Worm (Caenorhabditis elegans) whole organism, L1 larva: ENCODE results near the gene C16D9.8.

ENCODE experiments used
- C04F5.9 ChIP-seq: sonication (generic microtip); optimal IDR thresholded peaks from 2 replicates; lab custom pipeline; 2016; ENCODE audit warnings: missing genetic modification characterization, missing compliant biosample characterization
- C16A3.4 ChIP-seq: fragments of 150-350 bp; optimal IDR thresholded peaks from 2 replicates; lab custom pipeline; 2014; ENCODE audit warnings: missing biosample characterization, missing genetic modification characterization
- F16B12.6 ChIP-seq: fragments of 150-350 bp; optimal IDR thresholded peaks from 2 replicates; lab custom pipeline; 2014; ENCODE audit warnings: missing biosample characterization, missing genetic modification characterization
- Y116A8C.19 ChIP-seq: sonication (generic microtip); optimal IDR thresholded peaks from 2 replicates; lab custom pipeline; 2016; ENCODE audit warnings: missing compliant biosample characterization, missing genetic modification characterization, borderline replicate concordance
- aha-1 ChIP-seq: fragments of 150-350 bp; optimal IDR thresholded peaks from 2 replicates; lab custom pipeline; 2014; ENCODE audit warnings: missing biosample characterization, missing genetic modification characterization
- alr-1 ChIP-seq: fragments of 200-800 bp; sonication (Bioruptor generic); optimal IDR thresholded peaks from 2 replicates; lab custom pipeline; 2018; ENCODE audit warnings: borderline replicate concordance, mild to moderate bottlenecking, missing genetic modification characterization, missing compliant biosample characterization
- aly-2 ChIP-seq: fragments of 150-350 bp; optimal IDR thresholded peaks from 2 replicates; lab custom pipeline; 2014; ENCODE audit warnings: missing biosample characterization, missing genetic modification characterization
- ama-1 ChIP-seq: fragments of 150-350 bp; optimal IDR thresholded peaks from 2 replicates; lab custom pipeline; 2014
- blmp-1 ChIP-seq: fragments of 150-350 bp; optimal IDR thresholded peaks from 2 replicates; lab custom pipeline; 2014; ENCODE audit warnings: missing biosample characterization, missing genetic modification characterization
- ceh-82 ChIP-seq, 3 experiments: fragments of 150-350 bp in 1 of 3; sonication (generic microtip) in 2 of 3; optimal IDR thresholded peaks; 2 replicates each; lab custom pipeline; 2014 to 2017; ENCODE audit warnings: missing biosample characterization in 3 of 3, missing genetic modification characterization in 3 of 3
- ceh-88 ChIP-seq: fragments of 200-800 bp; sonication (Bioruptor generic); IDR thresholded peaks from 2 replicates; pipeline ENCODE4 v1.3.6; 2022; ENCODE audit warnings: missing genetic modification characterization, missing compliant biosample characterization
- ceh-90 ChIP-seq: sonication (generic microtip); optimal IDR thresholded peaks from 2 replicates; lab custom pipeline; 2016; ENCODE audit warnings: missing genetic modification characterization, missing compliant biosample characterization
- ces-1 ChIP-seq: fragments of 150-350 bp; optimal IDR thresholded peaks from 2 replicates; lab custom pipeline; 2014; ENCODE audit warnings: missing biosample characterization, missing genetic modification reagents, missing genetic modification characterization
- dpl-1 ChIP-seq, 3 experiments: fragments of 150-350 bp in 2 of 3; sonication (generic microtip) in 1 of 3; optimal IDR thresholded peaks; 2 replicates each; lab custom pipeline; 2014 to 2017; ENCODE audit warnings: missing biosample characterization in 3 of 3, missing genetic modification characterization in 3 of 3, missing genetic modification reagents in 3 of 3
- efl-1 ChIP-seq, 4 experiments: fragments of 150-350 bp; optimal IDR thresholded peaks in 3 of 4; peaks in 1 of 4; 1 replicate in 1 of 4; 2 replicates in 3 of 4; lab custom pipeline; 2014; ENCODE audit warnings: missing biosample characterization in 2 of 4, missing genetic modification characterization in 2 of 4, missing genetic modification reagents in 2 of 4
- efl-3 ChIP-seq: fragments of 200-800 bp; sonication (Bioruptor generic); optimal IDR thresholded peaks from 2 replicates; lab custom pipeline; 2018; ENCODE audit warnings: mild to moderate bottlenecking, missing genetic modification characterization, missing compliant biosample characterization
- egl-27 ChIP-seq, 2 experiments: fragments of 150-350 bp in 1 of 2; sonication (generic microtip); optimal IDR thresholded peaks; 3 replicates each; lab custom pipeline; 2017 to 2018; ENCODE audit warnings: missing biosample characterization in 2 of 2, missing genetic modification characterization in 2 of 2, missing genetic modification reagents in 2 of 2
- elt-2 ChIP-seq: sonication (generic microtip); optimal IDR thresholded peaks from 2 replicates; lab custom pipeline; 2016; ENCODE audit warnings: missing genetic modification characterization, mild to moderate bottlenecking, inconsistent platforms, missing compliant biosample characterization, missing genetic modification reagents
- ets-5 ChIP-seq: fragments of 200-800 bp; sonication (Bioruptor generic); IDR thresholded peaks from 2 replicates; pipeline ENCODE4 v1.3.6; 2022; ENCODE audit warnings: missing genetic modification characterization, missing compliant biosample characterization
- fkh-4 ChIP-seq: sonication (generic microtip); optimal IDR thresholded peaks from 2 replicates; lab custom pipeline; 2016; ENCODE audit warnings: missing compliant biosample characterization, missing genetic modification characterization, borderline replicate concordance
- fkh-8 ChIP-seq: sonication (generic microtip); optimal IDR thresholded peaks from 2 replicates; lab custom pipeline; 2016; ENCODE audit warnings: mild to moderate bottlenecking, missing genetic modification characterization, missing compliant biosample characterization
- grh-1 ChIP-seq: fragments of 200-800 bp; sonication (Bioruptor generic); IDR thresholded peaks from 2 replicates; pipeline ENCODE4 v1.3.6; 2022; ENCODE audit warnings: missing genetic modification reagents, missing genetic modification characterization, missing compliant biosample characterization
- hpl-2 ChIP-seq: fragments of 150-350 bp; optimal IDR thresholded peaks from 2 replicates; lab custom pipeline; 2014; ENCODE audit warnings: missing biosample characterization, missing genetic modification reagents, missing genetic modification characterization
- irx-1 ChIP-seq: sonication (generic microtip); optimal IDR thresholded peaks from 2 replicates; lab custom pipeline; 2016; ENCODE audit warnings: missing genetic modification characterization, missing compliant biosample characterization
- lin-13 ChIP-seq: fragments of 150-350 bp; optimal IDR thresholded peaks from 2 replicates; lab custom pipeline; 2014; ENCODE audit warnings: missing biosample characterization, missing genetic modification reagents, missing genetic modification characterization
- lin-14 ChIP-seq: fragments of 200-800 bp; sonication (Bioruptor generic); optimal IDR thresholded peaks from 2 replicates; lab custom pipeline; 2018; ENCODE audit warnings: mild to moderate bottlenecking, missing genetic modification characterization, moderate library complexity, missing compliant biosample characterization
- lin-39 ChIP-seq: fragments of 150-350 bp; optimal IDR thresholded peaks from 2 replicates; lab custom pipeline; 2014; ENCODE audit warnings: missing biosample characterization, missing genetic modification reagents, missing genetic modification characterization
- lsy-2 ChIP-seq, 2 experiments: fragments of 150-350 bp; optimal IDR thresholded peaks; 2 replicates each; lab custom pipeline; 2014; ENCODE audit warnings: missing biosample characterization in 2 of 2, missing genetic modification characterization in 2 of 2
- mab-9 ChIP-seq: fragments of 200-800 bp; sonication (Bioruptor generic); IDR thresholded peaks from 2 replicates; pipeline ENCODE4 v1.3.6; 2022; ENCODE audit warnings: missing genetic modification reagents, missing genetic modification characterization, missing compliant biosample characterization
- mdl-1 ChIP-seq, 2 experiments: fragments of 150-350 bp; optimal IDR thresholded peaks; 2 replicates each; lab custom pipeline; 2014 to 2017; ENCODE audit warnings: missing biosample characterization in 2 of 2, missing genetic modification characterization in 2 of 2, inconsistent platforms in 1 of 2
- nhr-11 ChIP-seq: fragments of 150-350 bp; optimal IDR thresholded peaks from 2 replicates; lab custom pipeline; 2014; ENCODE audit warnings: missing biosample characterization, missing genetic modification characterization
- nhr-237 ChIP-seq: fragments of 150-350 bp; optimal IDR thresholded peaks from 2 replicates; lab custom pipeline; 2014; ENCODE audit warnings: missing biosample characterization, missing genetic modification characterization
- nhr-28 ChIP-seq: fragments of 150-350 bp; optimal IDR thresholded peaks from 2 replicates; lab custom pipeline; 2014; ENCODE audit warnings: missing biosample characterization, missing genetic modification characterization
- nhr-71 ChIP-seq: sonication (generic microtip); optimal IDR thresholded peaks from 2 replicates; lab custom pipeline; 2016; ENCODE audit warnings: mild to moderate bottlenecking, missing genetic modification characterization, moderate library complexity, missing compliant biosample characterization
- nhr-76 ChIP-seq: sonication (generic microtip); optimal IDR thresholded peaks from 2 replicates; lab custom pipeline; 2017; ENCODE audit warnings: missing biosample characterization, missing genetic modification characterization
- nhr-84 ChIP-seq: sonication (generic microtip); optimal IDR thresholded peaks from 2 replicates; lab custom pipeline; 2017; ENCODE audit warnings: missing biosample characterization, missing genetic modification characterization
- nhr-85 ChIP-seq: sonication (generic microtip); peaks from one replicate; lab custom pipeline; 2016; ENCODE audit warnings: missing genetic modification characterization, inconsistent platforms, missing compliant biosample characterization
- nhr-90 ChIP-seq: sonication (generic microtip); optimal IDR thresholded peaks from 2 replicates; lab custom pipeline; 2016; ENCODE audit warnings: mild to moderate bottlenecking, missing genetic modification characterization, missing compliant biosample characterization; ENCODE audit not compliant: poor library complexity
- rnt-1 ChIP-seq: sonication (generic microtip); optimal IDR thresholded peaks from 2 replicates; lab custom pipeline; 2016; ENCODE audit warnings: mild to moderate bottlenecking, missing genetic modification characterization, moderate library complexity, missing compliant biosample characterization
- snpc-4 ChIP-seq: fragments of 150-350 bp; optimal IDR thresholded peaks from 2 replicates; lab custom pipeline; 2014; ENCODE audit warnings: missing biosample characterization, missing genetic modification characterization
- snu-23 ChIP-seq: sonication (generic microtip); optimal IDR thresholded peaks from 2 replicates; lab custom pipeline; 2016; ENCODE audit warnings: missing genetic modification characterization, missing compliant biosample characterization
- sptf-1 ChIP-seq: fragments of 150-350 bp; optimal IDR thresholded peaks from 2 replicates; lab custom pipeline; 2014; ENCODE audit warnings: missing biosample characterization, missing genetic modification characterization
- sup-37 ChIP-seq: fragments of 200-800 bp; sonication (Bioruptor generic); optimal IDR thresholded peaks from 2 replicates; lab custom pipeline; 2018; ENCODE audit warnings: mild to moderate bottlenecking, missing genetic modification characterization, missing compliant biosample characterization
- tbx-2 ChIP-seq: sonication (generic microtip); optimal IDR thresholded peaks from 2 replicates; lab custom pipeline; 2016; ENCODE audit warnings: missing genetic modification characterization, missing compliant biosample characterization
- tlp-1 ChIP-seq: fragments of 150-350 bp; optimal IDR thresholded peaks from 2 replicates; lab custom pipeline; 2014; ENCODE audit warnings: missing biosample characterization, missing genetic modification characterization
- unc-30 ChIP-seq: sonication (generic microtip); optimal IDR thresholded peaks from 2 replicates; lab custom pipeline; 2017; ENCODE audit warnings: missing biosample characterization, missing genetic modification characterization
- unc-62 ChIP-seq: fragments of 150-350 bp; optimal IDR thresholded peaks from 2 replicates; lab custom pipeline; 2014; ENCODE audit warnings: missing biosample characterization, missing genetic modification reagents, missing genetic modification characterization
- unc-86 ChIP-seq: sonication (generic microtip); optimal IDR thresholded peaks from 2 replicates; lab custom pipeline; 2016; ENCODE audit warnings: missing genetic modification characterization, missing compliant biosample characterization
- zag-1 ChIP-seq: fragments of 150-350 bp; optimal IDR thresholded peaks from 2 replicates; lab custom pipeline; 2014; ENCODE audit warnings: missing biosample characterization, missing genetic modification characterization
- zip-4 ChIP-seq: fragments of 200-800 bp; sonication (Bioruptor generic); optimal IDR thresholded peaks from 2 replicates; lab custom pipeline; 2018; ENCODE audit warnings: mild to moderate bottlenecking, missing genetic modification characterization, moderate library complexity, missing compliant biosample characterization
- ztf-11 ChIP-seq, 2 experiments: sonication (generic microtip); optimal IDR thresholded peaks; 2 replicates each; lab custom pipeline; 2016 to 2017; ENCODE audit warnings: missing genetic modification characterization in 2 of 2, missing biosample characterization in 1 of 2, missing compliant biosample characterization in 1 of 2

The C16D9.8 gene

DNA sequence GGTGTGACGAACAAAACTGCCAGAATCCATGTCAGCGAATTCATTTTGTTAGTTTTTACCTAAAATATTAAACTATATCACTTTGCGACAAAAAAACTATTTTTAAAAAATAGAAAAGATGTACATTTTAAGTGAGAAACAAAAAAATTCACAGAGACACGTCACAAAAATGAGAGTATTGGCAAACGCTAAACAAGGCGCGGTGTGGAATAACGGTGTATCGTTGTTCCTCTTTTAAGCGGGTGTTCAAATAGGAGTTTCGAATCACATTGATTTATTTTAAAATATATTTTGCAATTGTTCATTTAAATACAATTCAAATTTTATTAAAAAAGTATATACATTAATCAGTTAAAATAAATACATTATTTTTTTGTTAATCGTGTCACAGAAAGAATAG is 39.2 kb upstream of the C16D9.8 start, which contains the start of gene sel-9 (continued):
- no peak for TF ChIP-seq sup-37 (GFP tag; lab: Kevin White, UChicago)
- TF ChIP-seq alr-1 (tag; lab: Kevin White, UChicago) = no peak
- peak in 1 of 2 experiments; percentile 42 for TF ChIP-seq mdl-1 (tag; optimal IDR thresholded peaks at IDR 0.05; lab: Kevin White, UChicago)
- TF ChIP-seq tlp-1 = no peak
- peak; percentile 43 for TF ChIP-seq rnt-1
- no peak for TF ChIP-seq ztf-11 (tag; optimal IDR thresholded peaks at IDR 0.05; lab: Kevin White, UChicago)
- no peak for TF ChIP-seq nhr-28 (tag; lab: Kevin White, UChicago)
- TF ChIP-seq C16A3.4 (tag; lab: Kevin White, UChicago) = peak; percentile 76
- TF ChIP-seq nhr-11 (tag; lab: Kevin White, UChicago) = no peak
- TF ChIP-seq nhr-76 (tag; lab: Kevin White, UChicago) = no peak
- peak; percentile 30 for TF ChIP-seq lin-39 (tag; lab: Kevin White, UChicago)
- TF ChIP-seq C04F5.9 = no peak
- TF ChIP-seq snpc-4 (tag; lab: Kevin White, UChicago) = peak; percentile 60
- no peak for TF ChIP-seq Y116A8C.19
- TF ChIP-seq ama-1 (lab: Kevin White, UChicago) = peak; percentile 14
- TF ChIP-seq snu-23 (GFP tag; lab: Kevin White, UChicago) = peak; percentile 60
- peak; percentile 34 for TF ChIP-seq nhr-90 (tag; lab: Kevin White, UChicago)
- no peak for TF ChIP-seq zip-4
- no peak for TF ChIP-seq aly-2
- TF ChIP-seq blmp-1 (tag; lab: Kevin White, UChicago) = peak; percentile 64
- TF ChIP-seq ceh-90 (tag; lab: Kevin White, UChicago) = no peak
- TF ChIP-seq tbx-2 = peak; percentile 48
- TF ChIP-seq mab-9 = no peak
- no peak for TF ChIP-seq ets-5 (GFP tag; lab: Robert Waterston, UW)
- no peak for TF ChIP-seq fkh-4 (tag; lab: Kevin White, UChicago)
- TF ChIP-seq ceh-82 (tag; optimal IDR thresholded peaks at IDR 0.05; lab: Kevin White, UChicago) = peak; percentile 19 to 38 (median 26)
- TF ChIP-seq aha-1 (tag; lab: Kevin White, UChicago) = no peak
- no peak for TF ChIP-seq grh-1 (GFP tag; lab: Robert Waterston, UW)
- TF ChIP-seq zag-1 (tag; lab: Kevin White, UChicago) = no peak
- no peak for TF ChIP-seq unc-62 (GFP tag; lab: Kevin White, UChicago)
- TF ChIP-seq hpl-2 (GFP tag; lab: Kevin White, UChicago) = no peak
- peak; percentile 47 for TF ChIP-seq lin-14 (GFP tag; lab: Kevin White, UChicago)
- no peak for TF ChIP-seq unc-86
- TF ChIP-seq sptf-1 = no peak
- peak; percentile 12 for TF ChIP-seq F16B12.6 (tag; lab: Kevin White, UChicago)
- TF ChIP-seq nhr-84 (tag; lab: Kevin White, UChicago) = no peak
- no peak for TF ChIP-seq ceh-88 (GFP tag; lab: Robert Waterston, UW)
- TF ChIP-seq unc-30 = no peak
- TF ChIP-seq lin-13 (GFP tag; lab: Kevin White, UChicago) = no peak
- peak; percentile 55 to 69 for TF ChIP-seq lsy-2 (tag; optimal IDR thresholded peaks at IDR 0.05; lab: Kevin White, UChicago)
- TF ChIP-seq fkh-8 (tag; lab: Kevin White, UChicago) = no peak

- TF ChIP-seq mdl-1 (tag; optimal IDR thresholded peaks at IDR 0.05; lab: Kevin White, UChicago) = no peak
- TF ChIP-seq irx-1 = no peak
- no peak for TF ChIP-seq snpc-4 (tag; lab: Kevin White, UChicago)
- TF ChIP-seq egl-27 (tag; optimal IDR thresholded peaks at IDR 0.05; lab: Kevin White, UChicago) = no peak
- TF ChIP-seq lsy-2 (tag; optimal IDR thresholded peaks at IDR 0.05; lab: Kevin White, UChicago) = peak in 1 of 2 experiments; percentile 17
- TF ChIP-seq nhr-71 (tag; lab: Kevin White, UChicago) = peak; percentile 18
- TF ChIP-seq C16A3.4 (tag; lab: Kevin White, UChicago) = no peak
- no peak for TF ChIP-seq nhr-84 (tag; lab: Kevin White, UChicago)
- no peak for TF ChIP-seq efl-3
- no peak for TF ChIP-seq ces-1 (GFP tag; lab: Kevin White, UChicago)
- peak in 2 of 3 experiments; percentile 13 to 57 for TF ChIP-seq dpl-1 (GFP tag; optimal IDR thresholded peaks at IDR 0.05; lab: Kevin White, UChicago)
- no peak for TF ChIP-seq zag-1 (tag; lab: Kevin White, UChicago)
- TF ChIP-seq efl-1 (optimal IDR thresholded peaks at IDR 0.05; lab: Kevin White, UChicago) = peak; percentile 10 to 27
- peak; percentile 43 to 89 for TF ChIP-seq efl-1 (GFP tag; optimal IDR thresholded peaks at IDR 0.05 in 1 of 2; lab: Kevin White, UChicago)
- no peak for TF ChIP-seq F16B12.6 (tag; lab: Kevin White, UChicago)
- no peak for TF ChIP-seq nhr-85 (tag; lab: Kevin White, UChicago)
- TF ChIP-seq hpl-2 (GFP tag; lab: Kevin White, UChicago) = no peak
- TF ChIP-seq nhr-90 (tag; lab: Kevin White, UChicago) = peak; percentile 12
- no peak for TF ChIP-seq elt-2
- TF ChIP-seq nhr-237 (tag; lab: Kevin White, UChicago) = no peak
- no peak for TF ChIP-seq tbx-2
Observed at ce11 chrV:8300935-8301535, 37.7 kb upstream of the C16D9.8 start, which contains the start of gene W02D7.6. Gene W02D7.6 (minus strand): TSS chrV:8301507.
